Worm (Caenorhabditis elegans): ENCODE measurements around the gene F54D12.7.

- no peak for TF ChIP-seq nhr-76 (tag; optimal IDR thresholded peaks at IDR 0.05)
- TF ChIP-seq ztf-4 (tag; optimal IDR thresholded peaks at IDR 0.05) = no peak
These were observed 1.3 kb upstream of the F54D12.7 start, which contains the start of gene aat-7 for ce11 chrII:1386478-1386877.

Data from whole organism, L3 larva.